Fruit fly (Drosophila melanogaster) whole organism, embryonic: ENCODE results near the gene CG34242.

ENCODE experiments used
- Asciz ChIP-seq: fragments of 200-800 bp; sonication (Bioruptor generic); optimal IDR thresholded peaks from 2 replicates; lab custom pipeline; 2017; ENCODE audit warnings: missing biosample characterization, mild to moderate bottlenecking, missing genetic modification characterization, missing genetic modification reagents
- BtbVII ChIP-seq: fragments of 200-800 bp; sonication (Bioruptor generic); optimal IDR thresholded peaks from 3 replicates; lab custom pipeline; 2017; ENCODE audit warnings: missing biosample characterization, mild to moderate bottlenecking, missing genetic modification characterization
- CG10366 ChIP-seq: fragments of 200-800 bp; sonication (Bioruptor generic); IDR thresholded peaks from 2 replicates; pipeline ENCODE4 v1.3.6; 2022; ENCODE audit warnings: missing biosample characterization, missing genetic modification characterization
- CG10543 ChIP-seq: fragments of 200-800 bp; sonication (Bioruptor generic); optimal IDR thresholded peaks from 3 replicates; lab custom pipeline; 2017; ENCODE audit warnings: missing biosample characterization, mild to moderate bottlenecking, missing genetic modification characterization, moderate library complexity
- CG10654 ChIP-seq: fragments of 200-800 bp; sonication (Bioruptor generic); optimal IDR thresholded peaks from 2 replicates; lab custom pipeline; 2016; ENCODE audit warnings: missing biosample characterization, missing genetic modification characterization
- CG12155 ChIP-seq: fragments of 200-800 bp; sonication (Bioruptor generic); optimal IDR thresholded peaks from 3 replicates; lab custom pipeline; 2016; ENCODE audit warnings: missing biosample characterization, missing genetic modification characterization
- CG14050 ChIP-seq: fragments of 200-800 bp; sonication (Bioruptor generic); IDR thresholded peaks from 3 replicates; pipeline ENCODE4 v1.3.6; 2022; ENCODE audit warnings: missing biosample characterization, missing genetic modification characterization
- CG15011 ChIP-seq: fragments of 200-800 bp; sonication (Bioruptor generic); optimal IDR thresholded peaks from 3 replicates; lab custom pipeline; 2018; ENCODE audit warnings: missing biosample characterization, mild to moderate bottlenecking, missing genetic modification characterization
- CG1529 ChIP-seq: fragments of 200-800 bp; sonication (Bioruptor generic); optimal IDR thresholded peaks from 3 replicates; lab custom pipeline; 2018; ENCODE audit warnings: missing biosample characterization, missing genetic modification characterization
- CG17361 ChIP-seq: fragments of 200-800 bp; sonication (Bioruptor generic); IDR thresholded peaks from 3 replicates; pipeline ENCODE4 v1.3.6; 2022; ENCODE audit warnings: missing biosample characterization, missing genetic modification characterization
- CG17802 ChIP-seq: fragments of 200-800 bp; sonication (Bioruptor generic); optimal IDR thresholded peaks from 2 replicates; lab custom pipeline; 2018; ENCODE audit warnings: missing biosample characterization, mild to moderate bottlenecking, missing genetic modification characterization, moderate library complexity
- CG17829 ChIP-seq: fragments of 200-800 bp; optimal IDR thresholded peaks from 2 replicates; lab custom pipeline; 2019; ENCODE audit warnings: missing biosample characterization, mild to moderate bottlenecking, missing genetic modification characterization, moderate library complexity
- CG2678 ChIP-seq: fragments of 200-800 bp; sonication (Bioruptor generic); optimal IDR thresholded peaks from 3 replicates; lab custom pipeline; 2019; ENCODE audit warnings: missing biosample characterization, mild to moderate bottlenecking, missing genetic modification characterization, moderate library complexity
- CG3995 ChIP-seq: fragments of 200-800 bp; sonication (Bioruptor generic); optimal IDR thresholded peaks from 3 replicates; lab custom pipeline; 2016; ENCODE audit warnings: missing biosample characterization, missing genetic modification characterization
- CG42726 ChIP-seq: fragments of 200-800 bp; sonication (Bioruptor generic); IDR thresholded peaks from 2 replicates; pipeline ENCODE4 v1.3.6; 2022; ENCODE audit warnings: missing biosample characterization, missing genetic modification characterization; ENCODE audit not compliant: partially characterized antibody
- CG6791 ChIP-seq: fragments of 200-800 bp; sonication (Bioruptor generic); IDR thresholded peaks from 3 replicates; pipeline ENCODE4 v1.3.6; 2022; ENCODE audit warnings: missing biosample characterization, missing genetic modification characterization; ENCODE audit not compliant: partially characterized antibody
- CG7271 ChIP-seq: fragments of 200-800 bp; sonication (Bioruptor generic); optimal IDR thresholded peaks from 2 replicates; lab custom pipeline; 2018; ENCODE audit warnings: missing biosample characterization, mild to moderate bottlenecking, missing genetic modification characterization, moderate library complexity
- CG8478 ChIP-seq: fragments of >200 bp; optimal IDR thresholded peaks from 2 replicates; lab custom pipeline; 2018
- CG9437 ChIP-seq: fragments of 200-800 bp; sonication (Bioruptor generic); optimal IDR thresholded peaks from 2 replicates; lab custom pipeline; 2018; ENCODE audit warnings: missing biosample characterization, mild to moderate bottlenecking, missing genetic modification characterization
- Chrac-16 ChIP-seq: fragments of 200-800 bp; sonication (Bioruptor generic); optimal IDR thresholded peaks from 3 replicates; lab custom pipeline; 2016; ENCODE audit warnings: missing biosample characterization, missing genetic modification characterization
- Dbx ChIP-seq: fragments of 200-800 bp; sonication (Bioruptor generic); IDR thresholded peaks from 3 replicates; pipeline ENCODE4 v1.3.6; 2022; ENCODE audit warnings: missing biosample characterization, missing genetic modification characterization
- Drgx ChIP-seq: fragments of 200-800 bp; sonication (Bioruptor generic); IDR thresholded peaks from 2 replicates; pipeline ENCODE4 v1.3.6; 2022; ENCODE audit warnings: missing biosample characterization, missing genetic modification characterization
- E2f2 ChIP-seq: fragments of 200-800 bp; sonication (Bioruptor generic); IDR thresholded peaks from 2 replicates; pipeline ENCODE4 v1.3.6; 2022; ENCODE audit warnings: missing biosample characterization, missing genetic modification characterization
- Ets97D ChIP-seq: fragments of 200-800 bp; sonication (Bioruptor generic); optimal IDR thresholded peaks from 3 replicates; lab custom pipeline; 2016; ENCODE audit warnings: missing biosample characterization, missing genetic modification characterization
- HLH3B ChIP-seq: fragments of 200-800 bp; sonication (Bioruptor generic); IDR thresholded peaks from 2 replicates; pipeline ENCODE4 v1.3.6; 2022; ENCODE audit warnings: missing biosample characterization, missing genetic modification characterization
- HLH54F ChIP-seq: fragments of 200-800 bp; sonication (Bioruptor generic); optimal IDR thresholded peaks from 3 replicates; lab custom pipeline; 2016; ENCODE audit warnings: missing biosample characterization, missing genetic modification characterization
- Hr78 ChIP-seq, 2 experiments: fragments of 200-800 bp in 1 of 2; fragments of >200 bp in 1 of 2; sonication (Bioruptor generic) in 1 of 2; optimal IDR thresholded peaks; 2 replicates each; lab custom pipeline; 2017 to 2019; ENCODE audit warnings: missing biosample characterization in 2 of 2, missing genetic modification characterization in 2 of 2, mild to moderate bottlenecking in 1 of 2, moderate library complexity in 1 of 2
- Kr ChIP-seq: fragments of 200-800 bp; sonication (Bioruptor generic); optimal IDR thresholded peaks from 2 replicates; lab custom pipeline; 2017; ENCODE audit warnings: missing biosample characterization, mild to moderate bottlenecking, missing genetic modification characterization
- Mad ChIP-seq: fragments of 200-800 bp; sonication (Bioruptor generic); optimal IDR thresholded peaks from 2 replicates; lab custom pipeline; 2016; ENCODE audit warnings: missing biosample characterization, missing genetic modification characterization
- Optix ChIP-seq: fragments of 200-800 bp; sonication (Bioruptor generic); IDR thresholded peaks from 3 replicates; pipeline ENCODE4 v1.3.6; 2022; ENCODE audit warnings: missing biosample characterization, missing genetic modification characterization
- Sox100B ChIP-seq: fragments of 200-800 bp; sonication (Bioruptor generic); optimal IDR thresholded peaks from 3 replicates; lab custom pipeline; 2018; ENCODE audit warnings: missing biosample characterization, mild to moderate bottlenecking, missing genetic modification characterization
- Vsx1 ChIP-seq: fragments of 200-800 bp; sonication (Bioruptor generic); optimal IDR thresholded peaks from 2 replicates; lab custom pipeline; 2017; ENCODE audit warnings: missing biosample characterization, mild to moderate bottlenecking, missing genetic modification characterization, missing genetic modification reagents
- YL-1 ChIP-seq: fragments of 200-800 bp; sonication (Bioruptor generic); optimal IDR thresholded peaks from 3 replicates; lab custom pipeline; 2017; ENCODE audit warnings: missing biosample characterization, mild to moderate bottlenecking, missing genetic modification characterization
- amos ChIP-seq: fragments of 200-800 bp; sonication (Bioruptor generic); IDR thresholded peaks from 2 replicates; pipeline ENCODE4 v1.3.6; 2022; ENCODE audit warnings: missing biosample characterization, missing genetic modification characterization; ENCODE audit not compliant: partially characterized antibody
- ara ChIP-seq: fragments of 200-800 bp; sonication (Bioruptor generic); IDR thresholded peaks from 2 replicates; pipeline ENCODE4 v1.3.6; 2022; ENCODE audit warnings: missing biosample characterization, missing genetic modification characterization
- ase ChIP-seq: fragments of 200-800 bp; sonication (Bioruptor generic); IDR thresholded peaks from 3 replicates; pipeline ENCODE4 v1.3.6; 2022; ENCODE audit warnings: missing biosample characterization, missing genetic modification characterization
- chn ChIP-seq: fragments of 200-800 bp; sonication (Bioruptor generic); optimal IDR thresholded peaks from 2 replicates; lab custom pipeline; 2016; ENCODE audit warnings: missing biosample characterization, missing genetic modification characterization
- dpn ChIP-seq, 2 experiments: fragments of 200-800 bp; sonication (Bioruptor generic); optimal IDR thresholded peaks; 3 replicates each; lab custom pipeline; 2016; ENCODE audit warnings: missing biosample characterization in 2 of 2, missing genetic modification characterization in 2 of 2
- fd3F ChIP-seq: fragments of 200-800 bp; sonication (Bioruptor generic); optimal IDR thresholded peaks from 2 replicates; lab custom pipeline; 2018; ENCODE audit warnings: missing biosample characterization, mild to moderate bottlenecking, missing genetic modification characterization, moderate library complexity
- gfzf ChIP-seq: fragments of 200-800 bp; sonication (Bioruptor generic); optimal IDR thresholded peaks from 2 replicates; lab custom pipeline; 2016; ENCODE audit warnings: missing biosample characterization, mild to moderate bottlenecking, missing genetic modification characterization, moderate library complexity
- mld ChIP-seq: fragments of 200-800 bp; sonication (Bioruptor generic); IDR thresholded peaks from 3 replicates; pipeline ENCODE4 v1.3.6; 2022; ENCODE audit warnings: missing biosample characterization, missing genetic modification characterization; ENCODE audit not compliant: partially characterized antibody
- nerfin-1 ChIP-seq: fragments of 200-800 bp; sonication (Bioruptor generic); optimal IDR thresholded peaks from 3 replicates; lab custom pipeline; 2019; ENCODE audit warnings: missing biosample characterization, mild to moderate bottlenecking, missing genetic modification characterization, moderate library complexity
- nom ChIP-seq: fragments of 200-800 bp; sonication (Bioruptor generic); optimal IDR thresholded peaks from 2 replicates; lab custom pipeline; 2017; ENCODE audit warnings: missing biosample characterization, missing genetic modification characterization, mild to moderate bottlenecking, moderate library complexity, missing genetic modification reagents
- org-1 ChIP-seq: fragments of 200-800 bp; sonication (Bioruptor generic); optimal IDR thresholded peaks from 2 replicates; lab custom pipeline; 2017; ENCODE audit warnings: missing biosample characterization, missing genetic modification characterization
- pb ChIP-seq: fragments of 200-800 bp; sonication (Bioruptor generic); optimal IDR thresholded peaks from 3 replicates; lab custom pipeline; 2016; ENCODE audit warnings: missing biosample characterization, missing genetic modification characterization
- phol ChIP-seq: fragments of 200-800 bp; sonication (Bioruptor generic); optimal IDR thresholded peaks from 3 replicates; lab custom pipeline; 2018; ENCODE audit warnings: missing biosample characterization, mild to moderate bottlenecking, missing genetic modification characterization, moderate library complexity
- schlank ChIP-seq: fragments of 200-800 bp; sonication (Bioruptor generic); optimal IDR thresholded peaks from 2 replicates; lab custom pipeline; 2018; ENCODE audit warnings: missing biosample characterization, mild to moderate bottlenecking, missing genetic modification characterization
- scrt ChIP-seq: fragments of 200-800 bp; sonication (Bioruptor generic); optimal IDR thresholded peaks from 2 replicates; lab custom pipeline; 2018; ENCODE audit warnings: missing biosample characterization, mild to moderate bottlenecking, missing genetic modification characterization, moderate library complexity
- ssp ChIP-seq: fragments of 200-800 bp; sonication (Bioruptor generic); IDR thresholded peaks from 2 replicates; pipeline ENCODE4 v1.3.6; 2022; ENCODE audit warnings: missing biosample characterization, missing genetic modification characterization
- tna ChIP-seq: fragments of 200-800 bp; sonication (Bioruptor generic); IDR thresholded peaks from 2 replicates; pipeline ENCODE4 v1.3.6; 2022; ENCODE audit warnings: missing biosample characterization, missing genetic modification characterization; ENCODE audit not compliant: partially characterized antibody
- zfh1 ChIP-seq: fragments of 200-800 bp; sonication (Bioruptor generic); IDR thresholded peaks from 3 replicates; pipeline ENCODE4 v1.3.6; 2022; ENCODE audit warnings: missing biosample characterization, missing genetic modification characterization

Gene CG34242

DNA sequence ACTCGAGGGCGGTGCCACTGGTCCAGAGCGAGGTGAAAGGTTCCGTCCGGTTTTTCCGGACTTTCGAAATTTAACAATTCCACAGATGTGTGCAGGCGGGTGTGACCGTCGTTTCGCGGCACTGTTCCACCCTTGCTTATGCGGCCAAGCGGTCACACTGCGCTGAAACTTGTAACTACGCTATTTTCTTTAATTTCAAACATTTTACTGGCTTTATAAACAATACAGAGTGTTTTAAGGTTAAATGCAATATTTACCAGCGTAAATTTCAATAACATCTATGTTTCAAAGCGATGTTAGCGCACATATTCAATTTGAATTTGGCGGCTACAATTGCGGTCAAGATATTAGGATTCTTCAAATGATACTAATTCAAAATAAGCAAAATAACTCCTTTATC is 3.8 kb upstream of the CG34242 start, which contains the start of gene nst (continued):
- TF ChIP-seq Optix (GFP tag; lab: Robert Waterston, UW) (no peak), BtbVII (GFP tag; lab: Kevin White, UChicago) (no peak), CG12155 (GFP tag; lab: Kevin White, UChicago) (no peak), phol (tag; lab: Kevin White, UChicago) (peak; percentile 21), CG17361 (GFP tag; lab: Robert Waterston, UW) (0 out of 3 replicates have a peak, but pooled peaks have one; percentile 13), Drgx (GFP tag; lab: Robert Waterston, UW) (no peak), CG10543 (GFP tag; lab: Kevin White, UChicago) (no peak), pb (GFP tag; lab: Kevin White, UChicago) (no peak), mld (GFP tag; lab: Robert Waterston, UW) (0 out of 3 replicates have a peak, but pooled peaks have one; percentile 34), Asciz (GFP tag; lab: Kevin White, UChicago) (no peak), CG15011 (GFP tag; lab: Kevin White, UChicago) (no peak), CG1529 (no peak), CG17829 (no peak), schlank (tag; lab: Kevin White, UChicago) (no peak), CG8478 (lab: Kevin White, UChicago) (no peak), chn (GFP tag; lab: Kevin White, UChicago) (no peak), fd3F (GFP tag; lab: Kevin White, UChicago) (no peak), ssp (GFP tag; lab: Robert Waterston, UW) (no peak), CG14050 (GFP tag; lab: Robert Waterston, UW) (no peak), Vsx1 (GFP tag; lab: Kevin White, UChicago) (no peak), scrt (no peak), CG3995 (GFP tag; lab: Kevin White, UChicago) (no peak), Hr78 (GFP tag; optimal IDR thresholded peaks at IDR 0.05; lab: Kevin White, UChicago) (no peak), ase (GFP tag; lab: Robert Waterston, UW) (no peak), Dbx (GFP tag; lab: Robert Waterston, UW) (no peak), Kr (GFP tag; lab: Kevin White, UChicago) (no peak), E2f2 (GFP tag; lab: Robert Waterston, UW) (peak; percentile 83), org-1 (GFP tag; lab: Kevin White, UChicago) (no peak), CG10366 (GFP tag; lab: Robert Waterston, UW) (no peak), Ets97D (peak; percentile 15), CG9437 (GFP tag; lab: Kevin White, UChicago) (no peak), CG6791 (GFP tag; lab: Robert Waterston, UW) (no peak), CG42726 (GFP tag; lab: Robert Waterston, UW) (no peak), CG7271 (tag; lab: Kevin White, UChicago) (no peak), nerfin-1 (tag; lab: Kevin White, UChicago) (no peak), tna (GFP tag; lab: Robert Waterston, UW) (no peak), gfzf (GFP tag; lab: Kevin White, UChicago) (peak; percentile 80), HLH54F (GFP tag; lab: Kevin White, UChicago) (no peak), ara (no peak), Sox100B (GFP tag; lab: Kevin White, UChicago) (no peak), Chrac-16 (GFP tag; lab: Kevin White, UChicago) (no peak), CG2678 (peak; percentile 1), zfh1 (GFP tag; lab: Robert Waterston, UW) (no peak), nom (no peak), Mad (no peak), HLH3B (GFP tag; lab: Robert Waterston, UW) (no peak), CG17802 (tag; lab: Kevin White, UChicago) (peak; percentile 2), amos (GFP tag; lab: Robert Waterston, UW) (peak; percentile 38; the same call in 1 of the 2 replicates), CG10654 (GFP tag; lab: Kevin White, UChicago) (no peak), YL-1 (peak; percentile 32), dpn (GFP tag; optimal IDR thresholded peaks at IDR 0.05; lab: Kevin White, UChicago) (no peak)
